Worm (Caenorhabditis elegans) whole organism, mixed stage, embryonic: ENCODE data around the gene vab-15.
A peak's percentile ranks its signal among the peaks of the same experiment; 100 is the strongest.

Experiments
- M03D4.4 ChIP-seq: sonication (generic microtip); optimal IDR thresholded peaks from 2 replicates; lab custom pipeline; 2017; ENCODE audit warnings: mild to moderate bottlenecking, missing genetic modification characterization, missing compliant biosample characterization
- blmp-1 ChIP-seq: fragments of 150-350 bp; optimal IDR thresholded peaks from 2 replicates; lab custom pipeline; 2014; ENCODE audit warnings: missing biosample characterization, missing genetic modification characterization
- ceh-39 ChIP-seq: fragments of 150-350 bp; optimal IDR thresholded peaks from 2 replicates; lab custom pipeline; 2014; ENCODE audit warnings: missing biosample characterization, missing genetic modification characterization
- ceh-43 ChIP-seq: fragments of 200-800 bp; sonication (Bioruptor generic); optimal IDR thresholded peaks from 2 replicates; lab custom pipeline; 2018; ENCODE audit warnings: mild to moderate bottlenecking, missing genetic modification characterization, moderate library complexity, missing compliant biosample characterization
- ceh-83 ChIP-seq: fragments of 200-800 bp; sonication (Bioruptor generic); optimal IDR thresholded peaks from 2 replicates; lab custom pipeline; 2018; ENCODE audit warnings: mild to moderate bottlenecking, missing genetic modification characterization, missing compliant biosample characterization
- elt-1 ChIP-seq: sonication (generic microtip); optimal IDR thresholded peaks from 2 replicates; lab custom pipeline; 2017; ENCODE audit warnings: missing genetic modification characterization, mild to moderate bottlenecking, missing compliant biosample characterization, antibody characterized with exemption, moderate library complexity, borderline replicate concordance; ENCODE audit not compliant: insufficient read depth
- ham-2 ChIP-seq: fragments of 200-800 bp; sonication (Bioruptor generic); optimal IDR thresholded peaks from 2 replicates; lab custom pipeline; 2018; ENCODE audit warnings: mild to moderate bottlenecking, missing genetic modification characterization, missing compliant biosample characterization
- hlh-1 ChIP-seq: fragments of 150-350 bp; optimal IDR thresholded peaks from 2 replicates; lab custom pipeline; 2014; ENCODE audit warnings: missing biosample characterization, missing genetic modification reagents, missing genetic modification characterization
- lin-32 ChIP-seq: fragments of 200-800 bp; sonication (Bioruptor generic); optimal IDR thresholded peaks from 2 replicates; lab custom pipeline; 2018; ENCODE audit warnings: mild to moderate bottlenecking, missing genetic modification characterization, missing compliant biosample characterization
- mls-2 ChIP-seq: sonication (generic microtip); optimal IDR thresholded peaks from 2 replicates; lab custom pipeline; 2016; ENCODE audit warnings: mild to moderate bottlenecking, missing genetic modification characterization, moderate library complexity, missing compliant biosample characterization
- nhr-2 ChIP-seq: fragments of 150-350 bp; optimal IDR thresholded peaks from 2 replicates; lab custom pipeline; 2014; ENCODE audit warnings: missing biosample characterization, missing genetic modification characterization
- nhr-237 ChIP-seq: fragments of 150-350 bp; optimal IDR thresholded peaks from 2 replicates; lab custom pipeline; 2014; ENCODE audit warnings: missing biosample characterization, missing genetic modification characterization
- sem-2 ChIP-seq: fragments of 200-800 bp; sonication (Bioruptor generic); optimal IDR thresholded peaks from 2 replicates; lab custom pipeline; 2018; ENCODE audit warnings: mild to moderate bottlenecking, missing genetic modification characterization, missing compliant biosample characterization
- snpc-4 ChIP-seq: fragments of 150-350 bp; optimal IDR thresholded peaks from 2 replicates; lab custom pipeline; 2014; ENCODE audit warnings: missing biosample characterization, missing genetic modification characterization
- sptf-1 ChIP-seq: sonication (generic microtip); optimal IDR thresholded peaks from 2 replicates; lab custom pipeline; 2017; ENCODE audit warnings: mild to moderate bottlenecking, missing genetic modification characterization, moderate library complexity, missing compliant biosample characterization
- unc-120 ChIP-seq: sonication (generic microtip); optimal IDR thresholded peaks from 2 replicates; lab custom pipeline; 2017; ENCODE audit warnings: missing genetic modification characterization, missing compliant biosample characterization; ENCODE audit not compliant: poor library complexity, severe bottlenecking
- unc-39 ChIP-seq: fragments of 150-350 bp; optimal IDR thresholded peaks from 2 replicates; lab custom pipeline; 2014; ENCODE audit warnings: missing biosample characterization, missing genetic modification characterization
- unc-62 ChIP-seq: fragments of 150-350 bp; optimal IDR thresholded peaks from 2 replicates; lab custom pipeline; 2014; ENCODE audit warnings: missing biosample characterization, missing genetic modification reagents, missing genetic modification characterization
- zip-8 ChIP-seq: fragments of 150-350 bp; optimal IDR thresholded peaks from 2 replicates; lab custom pipeline; 2014; ENCODE audit warnings: missing biosample characterization, missing genetic modification characterization
- ztf-11 ChIP-seq: fragments of 150-350 bp; optimal IDR thresholded peaks from 2 replicates; lab custom pipeline; 2014; ENCODE audit warnings: missing biosample characterization, missing genetic modification characterization

Gene vab-15

DNA sequence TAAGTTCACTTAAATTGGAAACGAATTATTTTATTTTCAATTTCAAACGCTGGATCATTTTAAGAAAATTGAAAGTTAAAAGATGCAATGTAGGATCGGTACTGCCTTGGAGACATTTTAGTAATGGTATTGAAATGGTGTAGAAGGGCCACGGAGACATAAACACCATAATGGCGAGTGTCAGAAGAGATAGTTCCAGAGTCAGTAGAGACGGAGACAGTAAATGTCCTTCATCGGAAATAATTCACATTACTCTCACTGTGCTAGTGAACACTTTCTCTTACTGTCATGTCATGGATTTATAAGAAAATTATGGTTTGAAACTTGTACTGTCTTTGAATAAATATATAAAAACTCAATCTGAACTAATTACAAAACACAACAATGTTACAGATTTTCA lies 46.0 kb downstream of the vab-15 start:
- TF ChIP-seq lin-32 (no peak), blmp-1 (tag; lab: Kevin White, UChicago) (peak; percentile 76), ceh-43 (GFP tag; lab: Kevin White, UChicago) (no peak)

DNA sequence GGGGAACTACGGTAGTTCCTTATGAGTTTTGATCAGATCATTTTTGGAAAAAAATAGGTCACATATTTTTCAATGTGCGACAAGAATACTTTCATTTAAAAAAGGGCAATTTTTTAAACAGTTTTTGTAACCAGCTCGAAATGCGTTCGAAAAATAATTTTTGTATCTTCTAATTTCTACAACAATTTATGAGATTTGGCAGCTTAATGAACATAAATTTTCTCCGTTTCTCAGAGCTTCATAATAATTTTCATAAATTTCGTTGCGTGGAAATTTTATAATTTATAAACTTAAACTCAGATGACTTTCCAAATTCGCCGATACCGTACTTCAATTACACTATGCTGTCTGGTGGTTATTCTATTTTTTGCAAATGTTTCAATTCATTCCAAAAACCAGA lies 47.8 kb downstream of the vab-15 start, which contains the start of gene F21G4.3:
Gene F21G4.3 (plus strand): TSS at position 301 of the 400 bp plus-strand sequence.
- TF ChIP-seq zip-8 (tag; lab: Kevin White, UChicago) (no peak), ceh-39 (tag; lab: Kevin White, UChicago) (no peak), ztf-11 (tag; lab: Kevin White, UChicago) (no peak), mls-2 (tag; lab: Kevin White, UChicago) (no peak), ceh-83 (no peak), nhr-2 (tag; lab: Kevin White, UChicago) (no peak), nhr-237 (no peak), M03D4.4 (tag; lab: Kevin White, UChicago) (no peak), snpc-4 (tag; lab: Kevin White, UChicago) (no peak), ham-2 (no peak), unc-120 (tag; lab: Kevin White, UChicago) (no peak), sem-2 (GFP tag; lab: Kevin White, UChicago) (no peak), hlh-1 (tag; lab: Kevin White, UChicago) (no peak), unc-62 (no peak), sptf-1 (no peak), unc-39 (tag; lab: Kevin White, UChicago) (no peak), elt-1 (tag; lab: Kevin White, UChicago) (no peak)
